Comparison of ENCODE assay signal across 1 worm cellular context in genomic region chrIV:17084317-17084716, ce11.
A peak's percentile ranks its signal among the peaks of the same experiment; 100 is the strongest.
TF ChIP-seq lines count a peak whose summit lies in the region.

No protein-coding gene starts in this region.

TF ChIP-seq in whole organism, L1 larva, 84 proteins besides CTCF, POLR2A, EP300 and RAD21 (continued from another document):
- TF ChIP-seq nhr-11 (tag; optimal IDR thresholded peaks at IDR 0.05; lab: Kevin White, UChicago): no peak
- peak; percentile 44 for TF ChIP-seq snu-23 (GFP tag; optimal IDR thresholded peaks at IDR 0.05; lab: Kevin White, UChicago)
- TF ChIP-seq lin-35 (GFP tag; optimal IDR thresholded peaks at IDR 0.05; lab: Kevin White, UChicago): peak; percentile 5 to 25
